Worm (Caenorhabditis elegans): ENCODE measurements around the gene swt-4.

The swt-4 gene

ce11 chrIII:10651634-10652033 lies 22.7 kb upstream of the swt-4 start (continued):
- peak; percentile 14 for TF ChIP-seq unc-42 (tag; optimal IDR thresholded peaks at IDR 0.05)
- no peak for TF ChIP-seq npax-4 (tag; optimal IDR thresholded peaks at IDR 0.05)
- peak; percentile 12 for TF ChIP-seq dve-1 (tag; optimal IDR thresholded peaks at IDR 0.05)
- TF ChIP-seq pax-1 (tag; optimal IDR thresholded peaks at IDR 0.05): no peak
- TF ChIP-seq ref-2 (tag; optimal IDR thresholded peaks at IDR 0.05): peak; percentile 50
- peak; percentile 84 for TF ChIP-seq nfya-1 (tag; optimal IDR thresholded peaks at IDR 0.05)

ce11 chrIII:10649219-10649618 lies 20.3 kb upstream of the swt-4 start, which contains the start of gene emg-1:
Gene emg-1 (plus strand): TSS chrIII:10649519.
- TF ChIP-seq pqm-1 (tag; optimal IDR thresholded peaks at IDR 0.05) (no peak), dve-1 (tag; optimal IDR thresholded peaks at IDR 0.05) (no peak), pha-2 (tag; optimal IDR thresholded peaks at IDR 0.05) (no peak), ceh-45 (GFP tag; IDR thresholded peaks at IDR 0.05) (no peak), T23F11.4 (GFP tag; optimal IDR thresholded peaks at IDR 0.05) (no peak), fkh-10 (GFP tag; optimal IDR thresholded peaks at IDR 0.05) (no peak), fkh-6 (tag; optimal IDR thresholded peaks at IDR 0.05) (no peak), ahr-1 (tag; optimal IDR thresholded peaks at IDR 0.05) (no peak)

- no peak for TF ChIP-seq sdc-2 (tag; optimal IDR thresholded peaks at IDR 0.05)
- TF ChIP-seq pha-4 (tag; optimal IDR thresholded peaks at IDR 0.05): no peak
- no peak for TF ChIP-seq tbx-2 (tag; optimal IDR thresholded peaks at IDR 0.05)
- no peak for TF ChIP-seq unc-55 (GFP tag; optimal IDR thresholded peaks at IDR 0.05)
- no peak for TF ChIP-seq odd-2 (tag; optimal IDR thresholded peaks at IDR 0.05)
- TF ChIP-seq che-1 (tag; optimal IDR thresholded peaks at IDR 0.05): no peak
- TF ChIP-seq mec-3 (tag; optimal IDR thresholded peaks at IDR 0.05; ENCODE audit: borderline replicate concordance): no peak
- TF ChIP-seq elt-4 (tag; optimal IDR thresholded peaks at IDR 0.05): no peak
- TF ChIP-seq ceh-18 (tag; optimal IDR thresholded peaks at IDR 0.05): no peak
- TF ChIP-seq ceh-30 (tag; optimal IDR thresholded peaks at IDR 0.05): no peak
- TF ChIP-seq ceh-24 (tag; optimal IDR thresholded peaks at IDR 0.05): no peak
- no peak for TF ChIP-seq ceh-31 (tag; optimal IDR thresholded peaks at IDR 0.05)
- TF ChIP-seq fax-1 (tag; optimal IDR thresholded peaks at IDR 0.05): no peak
- TF ChIP-seq ceh-14 (tag; optimal IDR thresholded peaks at IDR 0.05): no peak
Observed at ce11 chrIII:10646094-10646493, 17.2 kb upstream of the swt-4 start, which contains the start of gene orc-4. Gene orc-4 (plus strand): TSS chrIII:10646170.

ce11 chrIII:10642781-10643180 lies 13.8 kb upstream of the swt-4 start, which contains the start of the genes dhs-11 and orc-1:
Gene dhs-11 (minus strand): TSS chrIII:10642865.
Gene orc-1 (plus strand): TSS chrIII:10643129.
- no peak for TF ChIP-seq ceh-22 (tag; optimal IDR thresholded peaks at IDR 0.05)
- peak; percentile 22 for TF ChIP-seq nfya-1 (tag; optimal IDR thresholded peaks at IDR 0.05)

ce11 chrIII:10638339-10639021 lies 9.5 kb upstream of the swt-4 start, which contains the start of gene Y39A1A.27:
Gene Y39A1A.27 (plus strand): TSS chrIII:10638971.
- no peak for TF ChIP-seq sox-4 (tag; optimal IDR thresholded peaks at IDR 0.05)
- TF ChIP-seq ceh-24 (tag; optimal IDR thresholded peaks at IDR 0.05): no peak
- no peak for TF ChIP-seq pag-3 (tag; optimal IDR thresholded peaks at IDR 0.05; ENCODE audit: borderline replicate concordance)
- no peak for TF ChIP-seq pha-2 (tag; optimal IDR thresholded peaks at IDR 0.05)
- no peak for TF ChIP-seq ref-2 (tag; optimal IDR thresholded peaks at IDR 0.05)
- TF ChIP-seq ceh-22 (tag; optimal IDR thresholded peaks at IDR 0.05): no peak
- no peak for TF ChIP-seq T23F11.4 (GFP tag; optimal IDR thresholded peaks at IDR 0.05)
- no peak for TF ChIP-seq ceh-18 (tag; optimal IDR thresholded peaks at IDR 0.05)
- no peak for TF ChIP-seq Y22D7AL.16 (tag; optimal IDR thresholded peaks at IDR 0.05)
- TF ChIP-seq ama-1 (optimal IDR thresholded peaks at IDR 0.05): no peak
- TF ChIP-seq fkh-6 (tag; optimal IDR thresholded peaks at IDR 0.05): no peak
- TF ChIP-seq ceh-34 (tag; optimal IDR thresholded peaks at IDR 0.05): no peak
- TF ChIP-seq odd-2 (tag; optimal IDR thresholded peaks at IDR 0.05): no peak
- TF ChIP-seq hlh-6 (tag; optimal IDR thresholded peaks at IDR 0.05): no peak
- no peak for TF ChIP-seq ceh-6 (GFP tag; optimal IDR thresholded peaks at IDR 0.05)
- no peak for TF ChIP-seq elt-2 (tag; optimal IDR thresholded peaks at IDR 0.05)
- no peak for TF ChIP-seq ceh-2 (tag; optimal IDR thresholded peaks at IDR 0.05)
- no peak for TF ChIP-seq pat-9 (tag; optimal IDR thresholded peaks at IDR 0.05)
- TF ChIP-seq unc-42 (tag; optimal IDR thresholded peaks at IDR 0.05): no peak
- TF ChIP-seq fkh-10 (GFP tag; optimal IDR thresholded peaks at IDR 0.05): no peak

Data from whole organism, late embryonic.